Worm (Caenorhabditis elegans) whole organism, L3 larva: ENCODE data around the gene T26C5.3.

ENCODE experiments used
- R02D3.7 ChIP-seq: fragments of 150-350 bp; optimal IDR thresholded peaks from 2 replicates; lab custom pipeline; 2014; ENCODE audit warnings: missing biosample characterization, missing genetic modification characterization
- ZK546.5 ChIP-seq: sonication (generic microtip); optimal IDR thresholded peaks from 2 replicates; lab custom pipeline; 2017; ENCODE audit warnings: missing biosample characterization, missing genetic modification characterization
- aly-2 ChIP-seq: fragments of 150-350 bp; optimal IDR thresholded peaks from 2 replicates; lab custom pipeline; 2014; ENCODE audit warnings: missing biosample characterization, missing genetic modification characterization
- ama-1 ChIP-seq: fragments of 150-350 bp; optimal IDR thresholded peaks from 2 replicates; lab custom pipeline; 2018
- ceh-16 ChIP-seq: sonication (generic microtip); optimal IDR thresholded peaks from 2 replicates; lab custom pipeline; 2017; ENCODE audit warnings: missing biosample characterization, missing genetic modification characterization
- ceh-28 ChIP-seq: fragments of 150-350 bp; optimal IDR thresholded peaks from 2 replicates; lab custom pipeline; 2014; ENCODE audit warnings: missing biosample characterization, missing genetic modification reagents, missing genetic modification characterization
- ceh-82 ChIP-seq: fragments of 150-350 bp; optimal IDR thresholded peaks from 2 replicates; lab custom pipeline; 2014; ENCODE audit warnings: missing biosample characterization, missing genetic modification characterization
- ceh-9 ChIP-seq: sonication (generic microtip); optimal IDR thresholded peaks from 2 replicates; lab custom pipeline; 2018; ENCODE audit warnings: missing biosample characterization, missing genetic modification characterization
- daf-12 ChIP-seq: fragments of 150-350 bp; optimal IDR thresholded peaks from 2 replicates; lab custom pipeline; 2014; ENCODE audit warnings: missing biosample characterization, missing genetic modification reagents, missing genetic modification characterization
- egl-27 ChIP-seq: sonication (generic microtip); optimal IDR thresholded peaks from 4 replicates; lab custom pipeline; 2017; ENCODE audit warnings: missing biosample characterization, missing genetic modification reagents, missing genetic modification characterization
- egl-5 ChIP-seq: fragments of 150-350 bp; optimal IDR thresholded peaks from 2 replicates; lab custom pipeline; 2017; ENCODE audit warnings: missing biosample characterization, missing genetic modification reagents, missing genetic modification characterization, inconsistent platforms
- elt-1 ChIP-seq: fragments of 150-350 bp; optimal IDR thresholded peaks from 2 replicates; lab custom pipeline; 2014; ENCODE audit warnings: missing biosample characterization, missing genetic modification characterization
- elt-2 ChIP-seq: sonication (generic microtip); optimal IDR thresholded peaks from 2 replicates; lab custom pipeline; 2016; ENCODE audit warnings: missing genetic modification reagents, mild to moderate bottlenecking, missing genetic modification characterization, missing compliant biosample characterization
- elt-3 ChIP-seq, 3 experiments: fragments of 150-350 bp in 1 of 3; sonication (generic microtip) in 2 of 3; optimal IDR thresholded peaks; 2 replicates in 2 of 3; 4 replicates in 1 of 3; lab custom pipeline; 2014 to 2017; ENCODE audit warnings: missing biosample characterization in 3 of 3, missing genetic modification characterization in 3 of 3
- eor-1 ChIP-seq, 2 experiments: fragments of 150-350 bp; optimal IDR thresholded peaks; 2 replicates each; lab custom pipeline; 2014 to 2018; ENCODE audit warnings: missing biosample characterization in 2 of 2, missing genetic modification characterization in 2 of 2
- fkh-10 ChIP-seq: sonication (generic microtip); optimal IDR thresholded peaks from 2 replicates; lab custom pipeline; 2017; ENCODE audit warnings: missing biosample characterization, missing genetic modification reagents, missing genetic modification characterization
- fkh-2 ChIP-seq: fragments of 150-350 bp; optimal IDR thresholded peaks from 2 replicates; lab custom pipeline; 2014; ENCODE audit warnings: missing biosample characterization, missing genetic modification reagents, missing genetic modification characterization
- fos-1 ChIP-seq: fragments of 150-350 bp; optimal IDR thresholded peaks from 2 replicates; lab custom pipeline; 2014; ENCODE audit warnings: missing biosample characterization, missing genetic modification characterization
- hmg-11 ChIP-seq: sonication (generic microtip); optimal IDR thresholded peaks from 2 replicates; lab custom pipeline; 2016; ENCODE audit warnings: missing genetic modification characterization, missing compliant biosample characterization
- jun-1 ChIP-seq: fragments of 150-350 bp; optimal IDR thresholded peaks from 2 replicates; lab custom pipeline; 2014; ENCODE audit warnings: missing biosample characterization, missing genetic modification reagents, missing genetic modification characterization
- lin-15B ChIP-seq: fragments of 150-350 bp; optimal IDR thresholded peaks from 2 replicates; lab custom pipeline; 2014; ENCODE audit warnings: missing biosample characterization, missing genetic modification characterization
- lin-39 ChIP-seq: fragments of 150-350 bp; optimal IDR thresholded peaks from 2 replicates; lab custom pipeline; 2018; ENCODE audit warnings: missing biosample characterization, missing genetic modification reagents, missing genetic modification characterization
- lsy-12 ChIP-seq: sonication (generic microtip); optimal IDR thresholded peaks from 2 replicates; lab custom pipeline; 2016; ENCODE audit warnings: mild to moderate bottlenecking, missing genetic modification characterization, missing compliant biosample characterization
- mdl-1 ChIP-seq: fragments of 150-350 bp; optimal IDR thresholded peaks from 2 replicates; lab custom pipeline; 2014; ENCODE audit warnings: missing biosample characterization, missing genetic modification characterization
- mml-1 ChIP-seq: fragments of 150-350 bp; sonication (generic microtip); optimal IDR thresholded peaks from 3 replicates; lab custom pipeline; 2014; ENCODE audit warnings: missing biosample characterization, missing genetic modification characterization
- nfya-1 ChIP-seq: sonication (generic microtip); optimal IDR thresholded peaks from 2 replicates; lab custom pipeline; 2017; ENCODE audit warnings: missing genetic modification characterization, mild to moderate bottlenecking, missing compliant biosample characterization, antibody characterized with exemption, moderate library complexity; ENCODE audit not compliant: insufficient read depth
- nhr-11 ChIP-seq: fragments of 150-350 bp; optimal IDR thresholded peaks from 2 replicates; lab custom pipeline; 2014; ENCODE audit warnings: missing biosample characterization, missing genetic modification characterization
- nhr-12 ChIP-seq: fragments of 150-350 bp; optimal IDR thresholded peaks from 2 replicates; lab custom pipeline; 2014; ENCODE audit warnings: missing biosample characterization, missing genetic modification characterization
- nhr-23 ChIP-seq: fragments of 150-350 bp; optimal IDR thresholded peaks from 2 replicates; lab custom pipeline; 2014; ENCODE audit warnings: missing biosample characterization, missing genetic modification reagents, missing genetic modification characterization
- nhr-237 ChIP-seq: fragments of 150-350 bp; optimal IDR thresholded peaks from 2 replicates; lab custom pipeline; 2014; ENCODE audit warnings: missing biosample characterization, missing genetic modification characterization
- nhr-25 ChIP-seq: sonication (generic microtip); optimal IDR thresholded peaks from 2 replicates; lab custom pipeline; 2017; ENCODE audit warnings: missing biosample characterization, missing genetic modification characterization
- nhr-28 ChIP-seq: fragments of 150-350 bp; optimal IDR thresholded peaks from 2 replicates; lab custom pipeline; 2014; ENCODE audit warnings: missing biosample characterization, missing genetic modification characterization
- nhr-43 ChIP-seq: sonication (generic microtip); optimal IDR thresholded peaks from 2 replicates; lab custom pipeline; 2016; ENCODE audit warnings: mild to moderate bottlenecking, missing genetic modification characterization, missing compliant biosample characterization; ENCODE audit not compliant: poor library complexity, severe bottlenecking
- nhr-67 ChIP-seq: fragments of 150-350 bp; optimal IDR thresholded peaks from 2 replicates; lab custom pipeline; 2014; ENCODE audit warnings: missing biosample characterization, missing genetic modification characterization
- nhr-76 ChIP-seq: fragments of 150-350 bp; sonication (generic microtip); optimal IDR thresholded peaks from 5 replicates; lab custom pipeline; 2014; ENCODE audit warnings: missing biosample characterization, missing genetic modification characterization
- nhr-77 ChIP-seq: fragments of 150-350 bp; optimal IDR thresholded peaks from 2 replicates; lab custom pipeline; 2014; ENCODE audit warnings: missing biosample characterization, missing genetic modification characterization
- pha-4 ChIP-seq: fragments of 150-350 bp; optimal IDR thresholded peaks from 2 replicates; lab custom pipeline; 2014; ENCODE audit warnings: missing biosample characterization, missing genetic modification reagents, missing genetic modification characterization
- pqm-1 ChIP-seq: fragments of 150-350 bp; optimal IDR thresholded peaks from 2 replicates; lab custom pipeline; 2017; ENCODE audit warnings: missing biosample characterization, missing genetic modification characterization, inconsistent platforms
- sea-2 ChIP-seq: fragments of 150-350 bp; sonication (generic microtip); optimal IDR thresholded peaks from 4 replicates; lab custom pipeline; 2014; ENCODE audit warnings: missing biosample characterization, missing genetic modification reagents, missing genetic modification characterization
- skn-1 ChIP-seq: fragments of 150-350 bp; optimal IDR thresholded peaks from 2 replicates; lab custom pipeline; 2014; ENCODE audit warnings: missing biosample characterization, missing genetic modification characterization
- snpc-4 ChIP-seq: fragments of 150-350 bp; optimal IDR thresholded peaks from 2 replicates; lab custom pipeline; 2014; ENCODE audit warnings: missing biosample characterization, missing genetic modification characterization
- tbx-2 ChIP-seq: sonication (generic microtip); optimal IDR thresholded peaks from 2 replicates; lab custom pipeline; 2016; ENCODE audit warnings: mild to moderate bottlenecking, missing genetic modification characterization, missing compliant biosample characterization
- unc-39 ChIP-seq: sonication (generic microtip); optimal IDR thresholded peaks from 4 replicates; lab custom pipeline; 2017; ENCODE audit warnings: missing biosample characterization, missing genetic modification characterization
- unc-62 ChIP-seq: fragments of 150-350 bp; sonication (generic microtip); optimal IDR thresholded peaks from 4 replicates; lab custom pipeline; 2014; ENCODE audit warnings: missing biosample characterization, missing genetic modification reagents, missing genetic modification characterization
- zag-1 ChIP-seq: fragments of 150-350 bp; optimal IDR thresholded peaks from 2 replicates; lab custom pipeline; 2014; ENCODE audit warnings: missing biosample characterization, missing genetic modification characterization
- ztf-11 ChIP-seq: fragments of 150-350 bp; optimal IDR thresholded peaks from 2 replicates; lab custom pipeline; 2014; ENCODE audit warnings: missing biosample characterization, missing genetic modification characterization
- ztf-4 ChIP-seq: fragments of 150-350 bp; optimal IDR thresholded peaks from 2 replicates; lab custom pipeline; 2014; ENCODE audit warnings: missing biosample characterization, missing genetic modification characterization

Gene T26C5.3

DNA sequence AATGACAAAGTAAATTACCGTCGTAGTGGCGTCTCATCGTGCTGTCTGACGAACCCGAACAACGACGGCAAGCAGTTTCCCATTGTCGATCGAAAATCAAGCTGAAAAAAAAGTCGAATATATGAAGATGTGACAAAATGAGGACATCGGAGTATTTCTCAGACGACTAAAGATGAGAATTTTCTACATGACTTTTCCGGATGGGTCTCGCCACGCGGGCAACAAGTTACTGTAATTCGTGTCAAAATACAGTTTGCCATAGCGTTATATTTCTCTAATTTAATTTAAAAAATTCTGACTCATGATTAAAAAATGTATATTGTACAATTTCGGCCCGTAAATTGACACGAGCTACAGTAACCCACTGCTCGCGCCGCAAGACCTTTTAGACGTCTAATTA lies 36.6 kb downstream of the T26C5.3 start, which contains the start of gene C01G6.4:
TSS of gene C01G6.4 (minus strand) at position 101 of the 400 bp plus-strand sequence.
- no peak for TF ChIP-seq nhr-43 (tag; lab: Kevin White, UChicago)
- TF ChIP-seq nhr-11 (tag; lab: Kevin White, UChicago), result no peak
- no peak for TF ChIP-seq nhr-237 (tag; lab: Kevin White, UChicago)
- no peak for TF ChIP-seq snpc-4 (tag; lab: Kevin White, UChicago)
- no peak for TF ChIP-seq fkh-10
- TF ChIP-seq egl-5 (tag; lab: Kevin White, UChicago), result no peak
- no peak for TF ChIP-seq daf-12 (tag; lab: Kevin White, UChicago)
- TF ChIP-seq nhr-12 (tag; lab: Kevin White, UChicago), result no peak
- no peak for TF ChIP-seq egl-27
- TF ChIP-seq ceh-9 (tag; lab: Kevin White, UChicago), result no peak
- no peak for TF ChIP-seq ceh-82 (tag; lab: Kevin White, UChicago)
- TF ChIP-seq nhr-76 (tag; lab: Kevin White, UChicago), result no peak
- no peak for TF ChIP-seq lsy-12 (tag; lab: Kevin White, UChicago)
- no peak for TF ChIP-seq nhr-23
- no peak for TF ChIP-seq R02D3.7 (tag; lab: Kevin White, UChicago)
- TF ChIP-seq ZK546.5 (tag; lab: Kevin White, UChicago), result no peak

DNA sequence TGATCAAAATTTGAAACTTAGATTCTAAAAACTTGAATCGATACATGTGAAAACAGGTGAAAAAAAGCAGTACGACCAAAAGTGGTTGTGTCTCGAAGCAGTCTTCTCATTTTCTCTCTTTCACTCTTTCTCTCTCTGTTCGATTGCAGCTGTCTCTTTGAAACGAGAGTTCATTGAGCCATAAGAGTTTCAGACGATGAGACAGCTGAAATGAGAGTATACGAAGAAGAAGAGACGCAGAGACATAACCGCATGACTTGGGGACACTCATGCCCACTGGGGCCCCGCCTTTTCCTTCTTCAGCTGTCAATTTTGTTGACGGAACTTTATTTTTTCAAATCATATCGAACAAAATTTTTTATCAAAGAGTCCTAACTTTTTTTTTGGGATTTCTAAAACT lies 37.6 kb downstream of the T26C5.3 start:
- peak; percentile 40 for TF ChIP-seq egl-27
- no peak for TF ChIP-seq nhr-67 (tag; lab: Kevin White, UChicago)
- TF ChIP-seq jun-1 (tag; lab: Kevin White, UChicago), result peak; percentile 74
- TF ChIP-seq pha-4 (tag; lab: Kevin White, UChicago), result peak; percentile 91
- TF ChIP-seq elt-1 (tag; lab: Kevin White, UChicago), result no peak
- TF ChIP-seq hmg-11, result peak; percentile 74
- no peak for TF ChIP-seq ztf-4 (tag; lab: Kevin White, UChicago)
- TF ChIP-seq unc-39 (tag; lab: Kevin White, UChicago), result no peak
- TF ChIP-seq R02D3.7 (tag; lab: Kevin White, UChicago), result peak; percentile 39
- TF ChIP-seq fkh-10, result peak; percentile 31
- TF ChIP-seq nhr-25, result peak; percentile 78
- peak; percentile 40 for TF ChIP-seq lin-15B (tag; lab: Kevin White, UChicago)
- no peak for TF ChIP-seq nhr-76 (tag; lab: Kevin White, UChicago)
- no peak for TF ChIP-seq daf-12 (tag; lab: Kevin White, UChicago)
- no peak for TF ChIP-seq nhr-237 (tag; lab: Kevin White, UChicago)
- no peak for TF ChIP-seq ztf-11 (tag; lab: Kevin White, UChicago)
- peak; percentile 69 for TF ChIP-seq nhr-43 (tag; lab: Kevin White, UChicago)
- TF ChIP-seq nhr-12 (tag; lab: Kevin White, UChicago), result no peak
- peak; percentile 57 for TF ChIP-seq lsy-12 (tag; lab: Kevin White, UChicago)
- TF ChIP-seq egl-5 (tag; lab: Kevin White, UChicago), result peak; percentile 1
- TF ChIP-seq nfya-1, result peak; percentile 93
- TF ChIP-seq sea-2 (GFP tag; lab: Kevin White, UChicago), result no peak
- no peak for TF ChIP-seq ceh-9 (tag; lab: Kevin White, UChicago)
- peak; percentile 85 for TF ChIP-seq ceh-28 (tag; lab: Kevin White, UChicago)
- peak; percentile 76 for TF ChIP-seq lin-39 (tag; lab: Kevin White, UChicago)
- TF ChIP-seq ama-1 (lab: Kevin White, UChicago), result peak; percentile 62
- peak; percentile 85 for TF ChIP-seq nhr-23
- TF ChIP-seq eor-1 (tag; optimal IDR thresholded peaks at IDR 0.05; lab: Kevin White, UChicago), result no peak
- no peak for TF ChIP-seq mml-1 (tag; lab: Kevin White, UChicago)
- TF ChIP-seq ceh-16 (tag; lab: Kevin White, UChicago), result no peak
- no peak for TF ChIP-seq elt-3 (tag; optimal IDR thresholded peaks at IDR 0.05; lab: Kevin White, UChicago)
- TF ChIP-seq aly-2 (tag; lab: Kevin White, UChicago), result no peak
- peak; percentile 83 for TF ChIP-seq nhr-11 (tag; lab: Kevin White, UChicago)
- peak; percentile 20 for TF ChIP-seq nhr-77
- peak; percentile 21 for TF ChIP-seq pqm-1 (tag; lab: Kevin White, UChicago)
- peak; percentile 78 for TF ChIP-seq elt-2 (tag; lab: Kevin White, UChicago)
- peak; percentile 84 for TF ChIP-seq unc-62 (GFP tag; lab: Kevin White, UChicago)
- no peak for TF ChIP-seq fos-1 (tag; lab: Kevin White, UChicago)
- TF ChIP-seq ZK546.5 (tag; lab: Kevin White, UChicago), result no peak
- peak; percentile 39 for TF ChIP-seq tbx-2
- TF ChIP-seq skn-1 (tag; lab: Kevin White, UChicago), result peak; percentile 40
- no peak for TF ChIP-seq ceh-82 (tag; lab: Kevin White, UChicago)
- peak; percentile 1 for TF ChIP-seq zag-1
- TF ChIP-seq snpc-4 (tag; lab: Kevin White, UChicago), result peak; percentile 49
- no peak for TF ChIP-seq fkh-2 (tag; lab: Kevin White, UChicago)
- peak; percentile 67 for TF ChIP-seq mdl-1 (tag; lab: Kevin White, UChicago)
- no peak for TF ChIP-seq nhr-28 (tag; lab: Kevin White, UChicago)
